Worm (Caenorhabditis elegans): ENCODE measurements around the gene str-188.

DNA sequence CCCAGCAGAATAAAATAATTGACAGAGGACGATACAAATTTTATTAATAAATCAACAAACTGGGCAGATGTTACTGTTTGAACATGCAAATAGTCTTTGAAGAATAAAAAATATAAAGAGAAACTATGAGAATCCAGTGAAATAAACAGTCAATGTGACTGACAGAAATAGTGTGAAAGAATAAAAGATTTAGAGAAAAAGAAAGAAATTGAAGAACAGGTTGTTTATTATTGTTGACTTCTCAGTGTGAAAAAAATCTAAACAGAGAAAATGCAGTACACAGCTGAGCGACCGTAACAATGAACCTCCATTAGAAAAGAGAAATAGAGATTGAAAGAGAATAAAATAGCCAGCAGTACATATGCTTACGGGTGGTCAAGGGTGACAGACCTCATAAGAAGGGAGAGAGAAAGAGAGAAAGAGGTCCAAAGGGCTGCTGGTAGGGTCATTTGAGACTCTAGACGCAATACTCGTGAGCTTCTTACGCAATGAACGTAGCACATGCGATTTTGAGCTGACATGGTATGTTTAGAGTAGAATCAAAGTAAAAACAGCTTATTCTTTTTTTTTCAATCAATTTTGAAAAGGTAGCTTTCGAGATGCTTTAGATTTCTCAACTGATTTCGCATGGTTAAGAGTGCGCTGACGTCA lies 7.6 kb downstream of the str-188 start, which contains the start of gene slcr-46.3:
- TF ChIP-seq W03F9.2 (tag; optimal IDR thresholded peaks at IDR 0.05) (no peak), dao-5 (tag; optimal IDR thresholded peaks at IDR 0.05) (no peak)
